Fruit fly (Drosophila melanogaster) whole organism, embryonic: ENCODE results near the gene CG43072.

Source experiments
- Abd-B ChIP-seq: fragments of 200-800 bp; sonication (Bioruptor generic); optimal IDR thresholded peaks from 2 replicates; lab custom pipeline; 2018; ENCODE audit warnings: missing biosample characterization, mild to moderate bottlenecking, missing genetic modification characterization, moderate library complexity
- CG10209 ChIP-seq: fragments of 200-800 bp; sonication (Bioruptor generic); optimal IDR thresholded peaks from 3 replicates; lab custom pipeline; 2017; ENCODE audit warnings: missing biosample characterization, mild to moderate bottlenecking, missing genetic modification characterization, missing genetic modification reagents
- CG10543 ChIP-seq: fragments of 200-800 bp; sonication (Bioruptor generic); optimal IDR thresholded peaks from 3 replicates; lab custom pipeline; 2017; ENCODE audit warnings: missing biosample characterization, mild to moderate bottlenecking, missing genetic modification characterization, moderate library complexity
- CG11504 ChIP-seq: fragments of 200-800 bp; sonication (Bioruptor generic); optimal IDR thresholded peaks from 3 replicates; lab custom pipeline; 2019; ENCODE audit warnings: missing biosample characterization, mild to moderate bottlenecking, missing genetic modification characterization, moderate library complexity
- CG13624 ChIP-seq: fragments of 200-800 bp; sonication (Bioruptor generic); optimal IDR thresholded peaks from 2 replicates; lab custom pipeline; 2016; ENCODE audit warnings: missing biosample characterization, missing genetic modification characterization
- CG17186 ChIP-seq: fragments of 200-800 bp; sonication (Bioruptor generic); optimal IDR thresholded peaks from 3 replicates; lab custom pipeline; 2017; ENCODE audit warnings: missing biosample characterization, missing genetic modification reagents, missing genetic modification characterization
- CG17361 ChIP-seq: fragments of 200-800 bp; sonication (Bioruptor generic); IDR thresholded peaks from 3 replicates; pipeline ENCODE4 v1.3.6; 2022; ENCODE audit warnings: missing biosample characterization, missing genetic modification characterization
- CG17612 ChIP-seq: fragments of 200-800 bp; sonication (Bioruptor generic); IDR thresholded peaks from 2 replicates; pipeline ENCODE4 v1.3.6; 2022; ENCODE audit warnings: missing biosample characterization, missing genetic modification characterization
- CG17802 ChIP-seq: fragments of 200-800 bp; sonication (Bioruptor generic); optimal IDR thresholded peaks from 2 replicates; lab custom pipeline; 2018; ENCODE audit warnings: missing biosample characterization, mild to moderate bottlenecking, missing genetic modification characterization, moderate library complexity
- CG2116 ChIP-seq: fragments of 200-800 bp; sonication (Bioruptor generic); optimal IDR thresholded peaks from 3 replicates; lab custom pipeline; 2018; ENCODE audit warnings: missing biosample characterization, mild to moderate bottlenecking, missing genetic modification characterization
- CG30403 ChIP-seq: fragments of 200-800 bp; sonication (Bioruptor generic); optimal IDR thresholded peaks from 3 replicates; lab custom pipeline; 2016; ENCODE audit warnings: missing biosample characterization, missing genetic modification characterization
- CG3163 ChIP-seq: fragments of 200-800 bp; sonication (Bioruptor generic); optimal IDR thresholded peaks from 3 replicates; lab custom pipeline; 2016; ENCODE audit warnings: missing biosample characterization, missing genetic modification characterization
- CG42726 ChIP-seq: fragments of 200-800 bp; sonication (Bioruptor generic); IDR thresholded peaks from 2 replicates; pipeline ENCODE4 v1.3.6; 2022; ENCODE audit warnings: missing biosample characterization, missing genetic modification characterization; ENCODE audit not compliant: partially characterized antibody
- CG5245 ChIP-seq: fragments of 200-800 bp; sonication (Bioruptor generic); optimal IDR thresholded peaks from 3 replicates; lab custom pipeline; 2016; ENCODE audit warnings: missing biosample characterization, missing genetic modification characterization
- CG6654 ChIP-seq: fragments of 200-800 bp; sonication (Bioruptor generic); optimal IDR thresholded peaks from 2 replicates; lab custom pipeline; 2017; ENCODE audit warnings: missing biosample characterization, mild to moderate bottlenecking, missing genetic modification characterization
- CG7372 ChIP-seq: fragments of 200-800 bp; sonication (Bioruptor generic); IDR thresholded peaks from 2 replicates; pipeline ENCODE4 v1.3.6; 2022; ENCODE audit warnings: missing biosample characterization, missing genetic modification characterization
- CG7987 ChIP-seq: fragments of 200-800 bp; sonication (Bioruptor generic); optimal IDR thresholded peaks from 2 replicates; lab custom pipeline; 2018; ENCODE audit warnings: missing biosample characterization, mild to moderate bottlenecking, missing genetic modification characterization, moderate library complexity
- CG8281 ChIP-seq: fragments of 200-800 bp; sonication (Bioruptor generic); optimal IDR thresholded peaks from 2 replicates; lab custom pipeline; 2018; ENCODE audit warnings: missing biosample characterization, mild to moderate bottlenecking, missing genetic modification characterization, moderate library complexity
- CG8290 ChIP-seq, 3 experiments: fragments of 200-800 bp; sonication (Bioruptor generic); optimal IDR thresholded peaks; 2 replicates each; lab custom pipeline; 2016 to 2019; ENCODE audit warnings: missing biosample characterization in 3 of 3, missing genetic modification characterization in 3 of 3, mild to moderate bottlenecking in 2 of 3, moderate library complexity in 1 of 3
- CHES-1-like ChIP-seq: fragments of 200-800 bp; sonication (Bioruptor generic); optimal IDR thresholded peaks from 2 replicates; lab custom pipeline; 2016; ENCODE audit warnings: missing biosample characterization, missing genetic modification characterization
- CrebB ChIP-seq: fragments of 200-800 bp; sonication (Bioruptor generic); optimal IDR thresholded peaks from 3 replicates; lab custom pipeline; 2018; ENCODE audit warnings: missing biosample characterization, mild to moderate bottlenecking, missing genetic modification characterization
- Dbx ChIP-seq: fragments of 200-800 bp; sonication (Bioruptor generic); IDR thresholded peaks from 3 replicates; pipeline ENCODE4 v1.3.6; 2022; ENCODE audit warnings: missing biosample characterization, missing genetic modification characterization
- Drgx ChIP-seq: fragments of 200-800 bp; sonication (Bioruptor generic); IDR thresholded peaks from 2 replicates; pipeline ENCODE4 v1.3.6; 2022; ENCODE audit warnings: missing biosample characterization, missing genetic modification characterization
- E2f2 ChIP-seq: fragments of 200-800 bp; sonication (Bioruptor generic); IDR thresholded peaks from 2 replicates; pipeline ENCODE4 v1.3.6; 2022; ENCODE audit warnings: missing biosample characterization, missing genetic modification characterization
- Fer1 ChIP-seq: fragments of 200-800 bp; sonication (Bioruptor generic); optimal IDR thresholded peaks from 2 replicates; lab custom pipeline; 2017; ENCODE audit warnings: missing biosample characterization, mild to moderate bottlenecking, missing genetic modification characterization
- HLH54F ChIP-seq: fragments of 200-800 bp; sonication (Bioruptor generic); optimal IDR thresholded peaks from 3 replicates; lab custom pipeline; 2016; ENCODE audit warnings: missing biosample characterization, missing genetic modification characterization
- Hr3 ChIP-seq: fragments of 200-800 bp; sonication (Bioruptor generic); optimal IDR thresholded peaks from 3 replicates; lab custom pipeline; 2016; ENCODE audit warnings: missing biosample characterization, missing genetic modification characterization
- Nf-YC ChIP-seq: fragments of 200-800 bp; optimal IDR thresholded peaks from 3 replicates; lab custom pipeline; 2019; ENCODE audit warnings: missing biosample characterization, mild to moderate bottlenecking, missing genetic modification characterization, moderate library complexity
- NfI ChIP-seq: fragments of 200-800 bp; sonication (Bioruptor generic); optimal IDR thresholded peaks from 3 replicates; lab custom pipeline; 2018; ENCODE audit warnings: missing biosample characterization, mild to moderate bottlenecking, missing genetic modification characterization, moderate library complexity
- PHDP ChIP-seq: fragments of 200-800 bp; sonication (Bioruptor generic); optimal IDR thresholded peaks from 3 replicates; lab custom pipeline; 2018; ENCODE audit warnings: missing biosample characterization, mild to moderate bottlenecking, missing genetic modification characterization, moderate library complexity
- Ptx1 ChIP-seq: fragments of 200-800 bp; sonication (Bioruptor generic); IDR thresholded peaks from 2 replicates; pipeline ENCODE4 v1.3.6; 2022; ENCODE audit warnings: missing biosample characterization, missing genetic modification characterization
- Side ChIP-seq: fragments of 200-800 bp; sonication (Bioruptor generic); optimal IDR thresholded peaks from 2 replicates; lab custom pipeline; 2016; ENCODE audit warnings: missing biosample characterization, missing genetic modification characterization
- amos ChIP-seq: fragments of 200-800 bp; sonication (Bioruptor generic); IDR thresholded peaks from 2 replicates; pipeline ENCODE4 v1.3.6; 2022; ENCODE audit warnings: missing biosample characterization, missing genetic modification characterization; ENCODE audit not compliant: partially characterized antibody
- chn ChIP-seq: fragments of 200-800 bp; sonication (Bioruptor generic); optimal IDR thresholded peaks from 2 replicates; lab custom pipeline; 2016; ENCODE audit warnings: missing biosample characterization, missing genetic modification characterization
- ci ChIP-seq: fragments of 200-800 bp; sonication (Bioruptor generic); IDR thresholded peaks from 3 replicates; pipeline ENCODE4 v1.3.6; 2022; ENCODE audit warnings: missing biosample characterization, missing genetic modification characterization
- cwo ChIP-seq: fragments of 200-800 bp; sonication (Bioruptor generic); optimal IDR thresholded peaks from 3 replicates; lab custom pipeline; 2017; ENCODE audit warnings: missing biosample characterization, missing genetic modification characterization, mild to moderate bottlenecking, moderate library complexity, missing genetic modification reagents
- dysf ChIP-seq: fragments of 200-800 bp; sonication (Bioruptor generic); IDR thresholded peaks from 3 replicates; pipeline ENCODE4 v1.3.6; 2022; ENCODE audit warnings: missing biosample characterization, missing genetic modification characterization
- esg ChIP-seq: fragments of 200-800 bp; sonication (Bioruptor generic); conservative IDR thresholded peaks from 2 replicates; pipeline ENCODE4 v1.3.6; 2022; ENCODE audit warnings: missing biosample characterization, missing genetic modification characterization
- fru ChIP-seq: fragments of >200 bp; optimal IDR thresholded peaks from 2 replicates; lab custom pipeline; 2017
- gcm ChIP-seq: fragments of 200-800 bp; sonication (Bioruptor generic); optimal IDR thresholded peaks from 2 replicates; lab custom pipeline; 2019; ENCODE audit warnings: missing biosample characterization, mild to moderate bottlenecking, missing genetic modification characterization, moderate library complexity
- nerfin-1 ChIP-seq: fragments of 200-800 bp; sonication (Bioruptor generic); optimal IDR thresholded peaks from 3 replicates; lab custom pipeline; 2019; ENCODE audit warnings: missing biosample characterization, mild to moderate bottlenecking, missing genetic modification characterization, moderate library complexity
- pnt ChIP-seq: fragments of 200-800 bp; sonication (Bioruptor generic); optimal IDR thresholded peaks from 3 replicates; lab custom pipeline; 2016; ENCODE audit warnings: missing biosample characterization, missing genetic modification characterization
- prd ChIP-seq, 3 experiments: fragments of >200 bp in 2 of 3; fragments of 200-800 bp in 1 of 3; sonication (Bioruptor generic) in 1 of 3; optimal IDR thresholded peaks in 2 of 3; IDR thresholded peaks in 1 of 3; 2 replicates in 2 of 3; 3 replicates in 1 of 3; pipeline versions ENCODE4 v1.3.6 to Lab custom; 2017 to 2022; ENCODE audit warnings: missing biosample characterization in 1 of 3, missing genetic modification characterization in 1 of 3
- salm ChIP-seq: fragments of 200-800 bp; sonication (Bioruptor generic); optimal IDR thresholded peaks from 2 replicates; lab custom pipeline; 2018; ENCODE audit warnings: missing biosample characterization, mild to moderate bottlenecking, missing genetic modification characterization
- sim ChIP-seq: fragments of 200-800 bp; sonication (Bioruptor generic); IDR thresholded peaks from 2 replicates; pipeline ENCODE4 v1.3.6; 2022; ENCODE audit warnings: missing biosample characterization, missing genetic modification characterization
- slbo ChIP-seq: fragments of 200-800 bp; sonication (Bioruptor generic); IDR thresholded peaks from 2 replicates; pipeline ENCODE4 v1.3.6; 2022; ENCODE audit warnings: missing biosample characterization, missing genetic modification characterization
- yki ChIP-seq: fragments of >200 bp; optimal IDR thresholded peaks from 3 replicates; lab custom pipeline; 2018
- z ChIP-seq: fragments of 200-800 bp; sonication (Bioruptor generic); IDR thresholded peaks from 3 replicates; pipeline ENCODE4 v1.3.6; 2022; ENCODE audit warnings: missing biosample characterization, missing genetic modification characterization
- zf30C ChIP-seq: fragments of 200-800 bp; sonication (Bioruptor generic); optimal IDR thresholded peaks from 3 replicates; lab custom pipeline; 2018; ENCODE audit warnings: missing biosample characterization, mild to moderate bottlenecking, missing genetic modification characterization

The CG43072 gene

DNA sequence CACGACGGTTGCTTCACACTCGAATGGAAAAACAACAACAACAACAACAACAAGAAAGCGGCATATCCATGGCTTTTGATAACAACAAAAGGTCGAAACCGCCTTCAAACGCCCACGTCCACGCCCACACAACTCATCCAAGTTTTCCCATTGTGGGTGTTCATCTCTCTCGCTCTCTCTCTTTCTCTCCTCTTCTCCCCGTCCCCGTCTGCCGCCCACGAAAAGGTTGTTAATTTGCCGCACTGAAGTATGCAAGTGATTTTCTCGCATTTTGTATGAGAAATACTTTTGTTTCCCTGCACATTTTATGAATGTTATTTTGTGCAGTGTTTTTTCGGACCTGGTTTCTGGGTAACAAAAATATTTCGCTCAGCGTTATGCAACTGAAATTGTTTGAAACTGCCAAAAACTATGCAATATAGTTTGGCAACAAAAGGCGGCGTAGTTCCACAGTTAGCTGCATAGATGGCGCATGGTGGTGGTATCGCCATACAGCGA, 16.2 kb upstream of the CG43072 start (continued):
- TF ChIP-seq CG17612: peak; percentile 87
- peak; percentile 43; the same call in 1 of the 2 replicates for TF ChIP-seq amos (GFP tag; lab: Robert Waterston, UW)
- TF ChIP-seq Drgx (GFP tag; lab: Robert Waterston, UW): peak; percentile 37
- peak; percentile 27 for TF ChIP-seq CG2116 (GFP tag; lab: Kevin White, UChicago)
- peak; percentile 44; the same call in 1 of the 2 replicates for TF ChIP-seq slbo (GFP tag; lab: Robert Waterston, UW)
- no peak for TF ChIP-seq CG10209
- TF ChIP-seq dysf (GFP tag; lab: Robert Waterston, UW): 0 out of 3 replicates have a peak, but pooled peaks have one; percentile 19
- peak; percentile 10 for TF ChIP-seq nerfin-1 (tag; lab: Kevin White, UChicago)
- TF ChIP-seq CHES-1-like (GFP tag; lab: Kevin White, UChicago): peak; percentile 49
- peak; percentile 49 for TF ChIP-seq Abd-B
- TF ChIP-seq ci: peak; percentile 80; the same call in 2 of the 3 replicates
- TF ChIP-seq E2f2 (GFP tag; lab: Robert Waterston, UW): 0 out of 2 replicates have a peak, but pooled peaks have one; percentile 25
- peak; percentile 32 for TF ChIP-seq CG30403
- TF ChIP-seq pnt (GFP tag; lab: Kevin White, UChicago): no peak
- TF ChIP-seq z: no peak
- TF ChIP-seq CG8281 (tag; lab: Kevin White, UChicago): no peak
- no peak for TF ChIP-seq CG6654 (GFP tag; lab: Kevin White, UChicago)
- TF ChIP-seq Fer1: peak; percentile 12
- peak; percentile 26 for TF ChIP-seq HLH54F (GFP tag; lab: Kevin White, UChicago)
- TF ChIP-seq NfI (GFP tag; lab: Kevin White, UChicago): peak; percentile 25
- peak; percentile 19 for TF ChIP-seq PHDP
- no peak for TF ChIP-seq yki (lab: Kevin White, UChicago)
- TF ChIP-seq CG13624 (GFP tag; lab: Kevin White, UChicago): peak; percentile 40
- peak; percentile 42 for TF ChIP-seq Nf-YC (tag; lab: Kevin White, UChicago)
- TF ChIP-seq CG17361 (GFP tag; lab: Robert Waterston, UW): 0 out of 3 replicates have a peak, but pooled peaks have one; percentile 32
- TF ChIP-seq CG7987 (GFP tag; lab: Kevin White, UChicago): peak; percentile 61
- TF ChIP-seq Hr3: peak; percentile 37
- TF ChIP-seq Side (GFP tag; lab: Kevin White, UChicago): peak; percentile 36
- no peak for TF ChIP-seq prd (optimal IDR thresholded peaks at IDR 0.05; lab: Kevin White, UChicago)
- TF ChIP-seq prd (GFP tag; IDR thresholded peaks at IDR 0.05; lab: Robert Waterston, UW): 0 out of 3 replicates have a peak, but pooled peaks have one; percentile 8
- peak; percentile 50; the same call in 1 of the 3 replicates for TF ChIP-seq Dbx (GFP tag; lab: Robert Waterston, UW)
- peak; percentile 51 for TF ChIP-seq gcm (GFP tag; lab: Kevin White, UChicago)
- TF ChIP-seq fru (lab: Kevin White, UChicago): no peak
- TF ChIP-seq CG3163: peak; percentile 60
- peak; percentile 59 for TF ChIP-seq CG8290 (GFP tag; optimal IDR thresholded peaks at IDR 0.05; lab: Kevin White, UChicago)
- peak; percentile 51 to 83 for TF ChIP-seq CG8290 (tag; optimal IDR thresholded peaks at IDR 0.05; lab: Kevin White, UChicago)
- TF ChIP-seq CG17802 (tag; lab: Kevin White, UChicago): no peak
- TF ChIP-seq CG7372 (GFP tag; lab: Robert Waterston, UW): peak; percentile 36; the same call in 1 of the 2 replicates
- peak; percentile 26 for TF ChIP-seq CG11504 (tag; lab: Kevin White, UChicago)
- no peak for TF ChIP-seq CG5245 (GFP tag; lab: Kevin White, UChicago)
- TF ChIP-seq salm (tag; lab: Kevin White, UChicago): peak; percentile 46
- no peak for TF ChIP-seq cwo
- TF ChIP-seq chn: peak; percentile 84
- TF ChIP-seq Ptx1 (GFP tag; lab: Robert Waterston, UW): 0 out of 2 replicates have a peak, but pooled peaks have one; percentile 6
- 0 out of 2 replicates have a peak, but pooled peaks have one; percentile 2 for TF ChIP-seq sim (GFP tag; lab: Robert Waterston, UW)
- peak; percentile 60 for TF ChIP-seq CrebB (tag; lab: Kevin White, UChicago)
- TF ChIP-seq CG17186 (GFP tag; lab: Kevin White, UChicago): no peak
- peak; percentile 100 for TF ChIP-seq zf30C (GFP tag; lab: Kevin White, UChicago)
- TF ChIP-seq CG42726: peak; percentile 48; the same call in 1 of the 2 replicates
- TF ChIP-seq CG10543 (GFP tag; lab: Kevin White, UChicago): peak; percentile 17
- TF ChIP-seq esg (GFP tag; lab: Robert Waterston, UW): no peak
